Fruit fly (Drosophila melanogaster) whole organism, embryonic: ENCODE data around the gene CG31612.

ENCODE experiments used
- CG1024 ChIP-seq: fragments of 200-800 bp; sonication (Bioruptor generic); IDR thresholded peaks from 2 replicates; pipeline ENCODE4 v1.3.6; 2022; ENCODE audit warnings: missing biosample characterization, missing genetic modification characterization
- CG10274 ChIP-seq: fragments of 200-800 bp; sonication (Bioruptor generic); optimal IDR thresholded peaks from 3 replicates; lab custom pipeline; 2017; ENCODE audit warnings: missing biosample characterization, mild to moderate bottlenecking, missing genetic modification characterization
- CG14050 ChIP-seq: fragments of 200-800 bp; sonication (Bioruptor generic); IDR thresholded peaks from 3 replicates; pipeline ENCODE4 v1.3.6; 2022; ENCODE audit warnings: missing biosample characterization, missing genetic modification characterization
- CG14441 ChIP-seq: fragments of 200-800 bp; sonication (Bioruptor generic); IDR thresholded peaks from 2 replicates; pipeline ENCODE4 v1.3.6; 2022; ENCODE audit warnings: missing biosample characterization, missing genetic modification characterization
- CG14667 ChIP-seq: fragments of 200-800 bp; sonication (Bioruptor generic); IDR thresholded peaks from 2 replicates; pipeline ENCODE4 v1.3.6; 2022; ENCODE audit warnings: missing biosample characterization, missing genetic modification characterization
- CG14710 ChIP-seq: fragments of 200-800 bp; sonication (Bioruptor generic); optimal IDR thresholded peaks from 3 replicates; lab custom pipeline; 2019; ENCODE audit warnings: missing biosample characterization, mild to moderate bottlenecking, missing genetic modification characterization, moderate library complexity
- CG1529 ChIP-seq: fragments of 200-800 bp; sonication (Bioruptor generic); optimal IDR thresholded peaks from 3 replicates; lab custom pipeline; 2018; ENCODE audit warnings: missing biosample characterization, missing genetic modification characterization
- CG15514 ChIP-seq: fragments of 200-800 bp; sonication (Bioruptor generic); optimal IDR thresholded peaks from 3 replicates; lab custom pipeline; 2017; ENCODE audit warnings: missing biosample characterization, missing genetic modification characterization, mild to moderate bottlenecking, moderate library complexity, missing genetic modification reagents
- CG16863 ChIP-seq: fragments of 200-800 bp; sonication (Bioruptor generic); optimal IDR thresholded peaks from 3 replicates; lab custom pipeline; 2016; ENCODE audit warnings: missing biosample characterization, missing genetic modification characterization
- CG17912 ChIP-seq: fragments of 200-800 bp; sonication (Bioruptor generic); optimal IDR thresholded peaks from 2 replicates; lab custom pipeline; 2018; ENCODE audit warnings: missing biosample characterization, mild to moderate bottlenecking, missing genetic modification characterization
- CG18599 ChIP-seq: fragments of 200-800 bp; sonication (Bioruptor generic); optimal IDR thresholded peaks from 3 replicates; lab custom pipeline; 2017; ENCODE audit warnings: missing biosample characterization, missing genetic modification characterization, mild to moderate bottlenecking, moderate library complexity, missing genetic modification reagents
- CG2116 ChIP-seq: fragments of 200-800 bp; sonication (Bioruptor generic); optimal IDR thresholded peaks from 3 replicates; lab custom pipeline; 2018; ENCODE audit warnings: missing biosample characterization, mild to moderate bottlenecking, missing genetic modification characterization
- CG3065 ChIP-seq: fragments of 200-800 bp; sonication (Bioruptor generic); optimal IDR thresholded peaks from 2 replicates; lab custom pipeline; 2016; ENCODE audit warnings: missing biosample characterization, missing genetic modification characterization
- CG31441 ChIP-seq: fragments of 200-800 bp; sonication (Bioruptor generic); IDR thresholded peaks from 2 replicates; pipeline ENCODE4 v1.3.6; 2022; ENCODE audit warnings: missing biosample characterization, missing genetic modification characterization
- CG8290 ChIP-seq, 3 experiments: fragments of 200-800 bp; sonication (Bioruptor generic); optimal IDR thresholded peaks; 2 replicates each; lab custom pipeline; 2016 to 2019; ENCODE audit warnings: missing biosample characterization in 3 of 3, missing genetic modification characterization in 3 of 3, mild to moderate bottlenecking in 2 of 3, moderate library complexity in 1 of 3
- CG8388 ChIP-seq: fragments of 200-800 bp; sonication (Bioruptor generic); optimal IDR thresholded peaks from 2 replicates; lab custom pipeline; 2019; ENCODE audit warnings: missing biosample characterization, mild to moderate bottlenecking, missing genetic modification characterization, moderate library complexity
- CoRest ChIP-seq: fragments of 200-800 bp; sonication (Bioruptor generic); optimal IDR thresholded peaks from 3 replicates; lab custom pipeline; 2018; ENCODE audit warnings: missing biosample characterization, mild to moderate bottlenecking, missing genetic modification characterization, moderate library complexity
- Doc2 ChIP-seq: fragments of 200-800 bp; sonication (Bioruptor generic); IDR thresholded peaks from 2 replicates; pipeline ENCODE4 v1.3.6; 2022; ENCODE audit warnings: missing biosample characterization, missing genetic modification characterization
- Drgx ChIP-seq: fragments of 200-800 bp; sonication (Bioruptor generic); IDR thresholded peaks from 2 replicates; pipeline ENCODE4 v1.3.6; 2022; ENCODE audit warnings: missing biosample characterization, missing genetic modification characterization
- Ets65A ChIP-seq: fragments of 200-800 bp; sonication (Bioruptor generic); peaks from one replicate; lab custom pipeline; 2016; ENCODE audit warnings: missing biosample characterization, missing genetic modification characterization
- Gug ChIP-seq: fragments of 200-800 bp; sonication (Bioruptor generic); IDR thresholded peaks from 4 replicates; pipeline ENCODE4 v1.3.6; 2022; ENCODE audit warnings: missing biosample characterization, missing genetic modification characterization
- HLH4C ChIP-seq: fragments of 200-800 bp; sonication (Bioruptor generic); IDR thresholded peaks from 3 replicates; pipeline ENCODE4 v1.3.6; 2022; ENCODE audit warnings: missing biosample characterization, missing genetic modification characterization; ENCODE audit not compliant: partially characterized antibody
- HLHmδ ChIP-seq: fragments of 200-800 bp; sonication (Bioruptor generic); optimal IDR thresholded peaks from 2 replicates; lab custom pipeline; 2018; ENCODE audit warnings: missing biosample characterization, mild to moderate bottlenecking, missing genetic modification characterization, moderate library complexity
- Hey ChIP-seq: fragments of 200-800 bp; sonication (Bioruptor generic); optimal IDR thresholded peaks from 3 replicates; lab custom pipeline; 2018; ENCODE audit warnings: missing biosample characterization, mild to moderate bottlenecking, missing genetic modification characterization
- Lhr ChIP-seq: fragments of 200-800 bp; sonication (Bioruptor generic); optimal IDR thresholded peaks from 3 replicates; lab custom pipeline; 2017; ENCODE audit warnings: mild to moderate bottlenecking, missing biosample characterization, missing genetic modification reagents, missing genetic modification characterization
- Lpt ChIP-seq: fragments of >200 bp; optimal IDR thresholded peaks from 2 replicates; lab custom pipeline; 2018; ENCODE audit warnings: missing biosample characterization, missing genetic modification characterization
- Pdp1 ChIP-seq, 2 experiments: fragments of 200-800 bp; sonication (Bioruptor generic); optimal IDR thresholded peaks; 3 replicates each; lab custom pipeline; 2016; ENCODE audit warnings: missing biosample characterization in 2 of 2, missing genetic modification characterization in 2 of 2, mild to moderate bottlenecking in 1 of 2, moderate library complexity in 1 of 2
- Six4 ChIP-seq: fragments of 200-800 bp; sonication (Bioruptor generic); optimal IDR thresholded peaks from 2 replicates; lab custom pipeline; 2016; ENCODE audit warnings: missing biosample characterization, missing genetic modification characterization
- az2 ChIP-seq: fragments of 200-800 bp; sonication (Bioruptor generic); optimal IDR thresholded peaks from 3 replicates; lab custom pipeline; 2016; ENCODE audit warnings: missing biosample characterization, missing genetic modification characterization
- cad ChIP-seq: fragments of >200 bp; optimal IDR thresholded peaks from 2 replicates; lab custom pipeline; 2017; ENCODE audit warnings: missing biosample characterization, missing genetic modification characterization
- danr ChIP-seq: fragments of 200-800 bp; sonication (Bioruptor generic); IDR thresholded peaks from 2 replicates; pipeline ENCODE4 v1.3.6; 2022; ENCODE audit warnings: missing biosample characterization, missing genetic modification characterization
- dmrt99B ChIP-seq: fragments of 200-800 bp; sonication (Bioruptor generic); optimal IDR thresholded peaks from 2 replicates; lab custom pipeline; 2018; ENCODE audit warnings: missing biosample characterization, mild to moderate bottlenecking, missing genetic modification characterization, moderate library complexity
- dpn ChIP-seq, 2 experiments: fragments of 200-800 bp; sonication (Bioruptor generic); optimal IDR thresholded peaks; 3 replicates each; lab custom pipeline; 2016; ENCODE audit warnings: missing biosample characterization in 2 of 2, missing genetic modification characterization in 2 of 2
- fd64A ChIP-seq: fragments of 200-800 bp; sonication (Bioruptor generic); optimal IDR thresholded peaks from 3 replicates; lab custom pipeline; 2018; ENCODE audit warnings: missing biosample characterization, mild to moderate bottlenecking, missing genetic modification characterization
- fru ChIP-seq: fragments of >200 bp; optimal IDR thresholded peaks from 2 replicates; lab custom pipeline; 2017
- gfzf ChIP-seq: fragments of 200-800 bp; sonication (Bioruptor generic); optimal IDR thresholded peaks from 2 replicates; lab custom pipeline; 2016; ENCODE audit warnings: missing biosample characterization, mild to moderate bottlenecking, missing genetic modification characterization, moderate library complexity
- gsb-n ChIP-seq: fragments of 200-800 bp; sonication (Bioruptor generic); optimal IDR thresholded peaks from 3 replicates; lab custom pipeline; 2018; ENCODE audit warnings: missing biosample characterization, mild to moderate bottlenecking, missing genetic modification characterization
- her ChIP-seq: fragments of 200-800 bp; sonication (Bioruptor generic); optimal IDR thresholded peaks from 2 replicates; lab custom pipeline; 2016; ENCODE audit warnings: missing biosample characterization, missing genetic modification characterization
- ind ChIP-seq: fragments of 200-800 bp; sonication (Bioruptor generic); optimal IDR thresholded peaks from 3 replicates; lab custom pipeline; 2016; ENCODE audit warnings: missing biosample characterization, missing genetic modification characterization
- knrl ChIP-seq: fragments of 200-800 bp; sonication (Bioruptor generic); IDR thresholded peaks from 3 replicates; pipeline ENCODE4 v1.3.6; 2022; ENCODE audit warnings: missing biosample characterization, missing genetic modification characterization; ENCODE audit not compliant: partially characterized antibody
- lilli ChIP-seq: fragments of 200-800 bp; sonication (Bioruptor generic); optimal IDR thresholded peaks from 3 replicates; lab custom pipeline; 2016; ENCODE audit warnings: missing biosample characterization, missing genetic modification characterization
- mld ChIP-seq: fragments of 200-800 bp; sonication (Bioruptor generic); IDR thresholded peaks from 3 replicates; pipeline ENCODE4 v1.3.6; 2022; ENCODE audit warnings: missing biosample characterization, missing genetic modification characterization; ENCODE audit not compliant: partially characterized antibody
- nerfin-1 ChIP-seq: fragments of 200-800 bp; sonication (Bioruptor generic); optimal IDR thresholded peaks from 3 replicates; lab custom pipeline; 2019; ENCODE audit warnings: missing biosample characterization, mild to moderate bottlenecking, missing genetic modification characterization, moderate library complexity
- pfk ChIP-seq: fragments of 200-800 bp; sonication (Bioruptor generic); optimal IDR thresholded peaks from 2 replicates; lab custom pipeline; 2018; ENCODE audit warnings: missing biosample characterization, mild to moderate bottlenecking, missing genetic modification characterization, moderate library complexity
- pnt ChIP-seq: fragments of 200-800 bp; sonication (Bioruptor generic); optimal IDR thresholded peaks from 3 replicates; lab custom pipeline; 2016; ENCODE audit warnings: missing biosample characterization, missing genetic modification characterization
- sens-2 ChIP-seq: fragments of 200-800 bp; sonication (Bioruptor generic); IDR thresholded peaks from 2 replicates; pipeline ENCODE4 v1.3.6; 2022; ENCODE audit warnings: missing biosample characterization, missing genetic modification characterization
- sr ChIP-seq: fragments of 200-800 bp; sonication (Bioruptor generic); IDR thresholded peaks from 3 replicates; pipeline ENCODE4 v1.3.6; 2022; ENCODE audit warnings: missing biosample characterization, missing genetic modification characterization
- trh ChIP-seq: fragments of 200-800 bp; sonication (Bioruptor generic); optimal IDR thresholded peaks from 2 replicates; lab custom pipeline; 2016; ENCODE audit warnings: missing biosample characterization, missing genetic modification characterization
- zen ChIP-seq: fragments of 200-800 bp; sonication (Bioruptor generic); optimal IDR thresholded peaks from 3 replicates; lab custom pipeline; 2018; ENCODE audit warnings: missing biosample characterization, mild to moderate bottlenecking, missing genetic modification characterization, moderate library complexity

The CG31612 gene

DNA sequence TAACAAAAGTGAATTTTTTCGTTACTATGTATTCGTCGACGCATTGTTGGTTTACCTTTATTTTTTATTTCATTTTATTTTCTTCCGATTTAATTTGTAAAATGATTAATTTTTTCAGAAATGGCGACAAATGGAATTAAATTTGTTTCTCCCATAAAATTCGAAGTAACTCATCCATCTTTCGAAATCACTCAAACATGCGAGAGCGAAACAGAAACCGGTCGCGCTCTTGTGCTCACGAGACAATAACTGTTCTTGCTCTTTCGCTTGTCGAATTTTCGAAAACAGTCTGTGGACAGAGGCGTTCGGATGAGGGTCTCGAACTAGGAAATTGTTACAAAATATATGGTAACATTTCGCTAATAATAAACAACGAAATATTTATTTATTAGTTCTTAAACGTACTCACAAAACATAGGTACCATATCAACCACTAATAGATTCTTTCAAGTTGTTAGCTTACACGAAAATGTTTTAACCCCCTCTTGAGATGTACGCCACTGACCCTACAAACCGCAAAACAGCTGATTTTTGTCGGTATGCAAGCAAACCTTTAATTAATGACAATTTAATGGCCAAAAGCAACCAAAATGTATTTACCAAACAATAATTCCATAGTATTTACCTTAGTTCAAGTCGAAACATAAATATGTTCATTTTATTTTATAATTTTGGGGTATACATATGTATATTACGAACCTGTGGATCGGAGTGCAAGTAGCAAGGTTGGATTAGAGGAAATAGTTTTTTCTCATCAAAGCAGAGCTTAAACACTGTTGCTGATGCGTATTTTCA is 503 bp downstream of the CG31612 start (continued):
- TF ChIP-seq Pdp1 (GFP tag; optimal IDR thresholded peaks at IDR 0.05; lab: Kevin White, UChicago) (peak; percentile 96 to 98), knrl (no peak), mld (GFP tag; lab: Robert Waterston, UW) (no peak), pfk (GFP tag; lab: Kevin White, UChicago) (peak; percentile 71), Ets65A (GFP tag; lab: Kevin White, UChicago) (peak; percentile 99), sens-2 (GFP tag; lab: Robert Waterston, UW) (peak; percentile 96), her (GFP tag; lab: Kevin White, UChicago) (peak; percentile 92), fru (lab: Kevin White, UChicago) (no peak), danr (GFP tag; lab: Robert Waterston, UW) (peak; percentile 95), Drgx (GFP tag; lab: Robert Waterston, UW) (peak; percentile 97), gfzf (GFP tag; lab: Kevin White, UChicago) (peak; percentile 13), CG10274 (GFP tag; lab: Kevin White, UChicago) (peak; percentile 90), Six4 (peak; percentile 97), trh (GFP tag; lab: Kevin White, UChicago) (peak; percentile 93), CG31441 (GFP tag; lab: Robert Waterston, UW) (peak; percentile 98), Doc2 (GFP tag; lab: Robert Waterston, UW) (peak; percentile 87), CG14441 (GFP tag; lab: Robert Waterston, UW) (peak; percentile 97), Hey (tag; lab: Kevin White, UChicago) (peak; percentile 86), CG14050 (GFP tag; lab: Robert Waterston, UW) (peak; percentile 96), lilli (GFP tag; lab: Kevin White, UChicago) (peak; percentile 99), CG16863 (GFP tag; lab: Kevin White, UChicago) (peak; percentile 95), CG8388 (GFP tag; lab: Kevin White, UChicago) (peak; percentile 96), Lhr (peak; percentile 91), CG1024 (GFP tag; lab: Robert Waterston, UW) (peak; percentile 89), fd64A (GFP tag; lab: Kevin White, UChicago) (peak; percentile 93), CG14667 (GFP tag; lab: Robert Waterston, UW) (peak; percentile 96), zen (tag; lab: Kevin White, UChicago) (peak; percentile 98), nerfin-1 (tag; lab: Kevin White, UChicago) (peak; percentile 96), CG2116 (peak; percentile 79), az2 (GFP tag; lab: Kevin White, UChicago) (peak; percentile 98), HLHmδ (GFP tag; lab: Kevin White, UChicago) (no peak), CoRest (tag; lab: Kevin White, UChicago) (peak; percentile 99), sr (GFP tag; lab: Robert Waterston, UW) (no peak; the same call in 2 of the 3 replicates), dmrt99B (tag; lab: Kevin White, UChicago) (peak; percentile 98), CG3065 (GFP tag; lab: Kevin White, UChicago) (peak; percentile 91), CG1529 (GFP tag; lab: Kevin White, UChicago) (peak; percentile 95), CG14710 (tag; lab: Kevin White, UChicago) (peak; percentile 97), Lpt (GFP tag; lab: Kevin White, UChicago) (no peak), ind (GFP tag; lab: Kevin White, UChicago) (peak; percentile 98), Gug (GFP tag; lab: Robert Waterston, UW) (peak; percentile 93), pnt (GFP tag; lab: Kevin White, UChicago) (peak; percentile 95), HLH4C (GFP tag; lab: Robert Waterston, UW) (no peak), CG17912 (peak; percentile 91), CG15514 (GFP tag; lab: Kevin White, UChicago) (peak; percentile 91), gsb-n (tag; lab: Kevin White, UChicago) (peak; percentile 97), dpn (GFP tag; optimal IDR thresholded peaks at IDR 0.05; lab: Kevin White, UChicago) (peak; percentile 97 to 98), CG8290 (GFP tag; optimal IDR thresholded peaks at IDR 0.05; lab: Kevin White, UChicago) (peak; percentile 97), CG8290 (tag; optimal IDR thresholded peaks at IDR 0.05; lab: Kevin White, UChicago) (peak; percentile 88 to 98), cad (GFP tag; lab: Kevin White, UChicago) (no peak), CG18599 (peak; percentile 98)
